Fruit fly (Drosophila melanogaster) whole organism, embryonic: ENCODE results near the gene dlg1.

Experiments
- ATbp ChIP-seq: fragments of 200-800 bp; sonication (Bioruptor generic); optimal IDR thresholded peaks from 2 replicates; lab custom pipeline; 2017; ENCODE audit warnings: missing biosample characterization, mild to moderate bottlenecking, missing genetic modification characterization, missing genetic modification reagents
- Atf-2 ChIP-seq: fragments of 200-800 bp; sonication (Bioruptor generic); optimal IDR thresholded peaks from 2 replicates; lab custom pipeline; 2016; ENCODE audit warnings: missing biosample characterization, missing genetic modification characterization
- Blimp-1 ChIP-seq: fragments of 200-800 bp; sonication (Bioruptor generic); optimal IDR thresholded peaks from 3 replicates; lab custom pipeline; 2018; ENCODE audit warnings: missing biosample characterization, missing genetic modification characterization, mild to moderate bottlenecking, moderate library complexity, missing genetic modification reagents
- CG10147 ChIP-seq: fragments of 200-800 bp; sonication (Bioruptor generic); optimal IDR thresholded peaks from 2 replicates; lab custom pipeline; 2019; ENCODE audit warnings: missing biosample characterization, mild to moderate bottlenecking, missing genetic modification characterization, moderate library complexity
- CG11398 ChIP-seq: fragments of 200-800 bp; sonication (Bioruptor generic); optimal IDR thresholded peaks from 2 replicates; lab custom pipeline; 2016; ENCODE audit warnings: missing biosample characterization, missing genetic modification characterization
- CG12942 ChIP-seq: fragments of 200-800 bp; sonication (Bioruptor generic); optimal IDR thresholded peaks from 3 replicates; lab custom pipeline; 2016; ENCODE audit warnings: missing biosample characterization, missing genetic modification characterization
- CG13287 ChIP-seq: fragments of 200-800 bp; sonication (Bioruptor generic); IDR thresholded peaks from 2 replicates; pipeline ENCODE4 v1.3.6; 2022; ENCODE audit warnings: missing biosample characterization, missing genetic modification characterization; ENCODE audit not compliant: partially characterized antibody
- CG15011 ChIP-seq: fragments of 200-800 bp; sonication (Bioruptor generic); optimal IDR thresholded peaks from 3 replicates; lab custom pipeline; 2018; ENCODE audit warnings: missing biosample characterization, mild to moderate bottlenecking, missing genetic modification characterization
- CG15479 ChIP-seq: fragments of 200-800 bp; sonication (Bioruptor generic); optimal IDR thresholded peaks from 3 replicates; lab custom pipeline; 2019; ENCODE audit warnings: missing biosample characterization, mild to moderate bottlenecking, missing genetic modification characterization, moderate library complexity
- CG17361 ChIP-seq: fragments of 200-800 bp; sonication (Bioruptor generic); IDR thresholded peaks from 3 replicates; pipeline ENCODE4 v1.3.6; 2022; ENCODE audit warnings: missing biosample characterization, missing genetic modification characterization
- CG17612 ChIP-seq: fragments of 200-800 bp; sonication (Bioruptor generic); IDR thresholded peaks from 2 replicates; pipeline ENCODE4 v1.3.6; 2022; ENCODE audit warnings: missing biosample characterization, missing genetic modification characterization
- CG18011 ChIP-seq: fragments of 200-800 bp; sonication (Bioruptor generic); optimal IDR thresholded peaks from 2 replicates; lab custom pipeline; 2017; ENCODE audit warnings: missing biosample characterization, missing genetic modification characterization, mild to moderate bottlenecking, moderate library complexity, missing genotype
- CG2199 ChIP-seq: fragments of 200-800 bp; sonication (Bioruptor generic); IDR thresholded peaks from 3 replicates; pipeline ENCODE4 v1.3.6; 2022; ENCODE audit warnings: missing biosample characterization, missing genetic modification characterization
- CG2889 ChIP-seq: fragments of 200-800 bp; sonication (Bioruptor generic); IDR thresholded peaks from 3 replicates; pipeline ENCODE4 v1.3.6; 2022; ENCODE audit warnings: missing biosample characterization, missing genetic modification characterization
- CG6689 ChIP-seq: fragments of 200-800 bp; sonication (Bioruptor generic); IDR thresholded peaks from 2 replicates; pipeline ENCODE4 v1.3.6; 2022; ENCODE audit warnings: missing biosample characterization, missing genetic modification characterization
- CG7357 ChIP-seq: fragments of 200-800 bp; sonication (Bioruptor generic); IDR thresholded peaks from 3 replicates; pipeline ENCODE4 v1.3.6; 2022; ENCODE audit warnings: missing biosample characterization, missing genetic modification characterization
- CG7556 ChIP-seq: fragments of 200-800 bp; sonication (Bioruptor generic); optimal IDR thresholded peaks from 2 replicates; lab custom pipeline; 2017; ENCODE audit warnings: missing biosample characterization, mild to moderate bottlenecking, missing genetic modification characterization
- CHES-1-like ChIP-seq: fragments of 200-800 bp; sonication (Bioruptor generic); optimal IDR thresholded peaks from 2 replicates; lab custom pipeline; 2016; ENCODE audit warnings: missing biosample characterization, missing genetic modification characterization
- D19B ChIP-seq: fragments of 200-800 bp; sonication (Bioruptor generic); optimal IDR thresholded peaks from 2 replicates; lab custom pipeline; 2017; ENCODE audit warnings: missing biosample characterization, mild to moderate bottlenecking, missing genetic modification characterization
- Eip74EF ChIP-seq, 2 experiments: fragments of 200-800 bp in 1 of 2; fragments of >200 bp in 1 of 2; sonication (Bioruptor generic) in 1 of 2; optimal IDR thresholded peaks; 2 replicates each; lab custom pipeline; 2017 to 2019; ENCODE audit warnings: missing biosample characterization in 2 of 2, missing genetic modification characterization in 2 of 2, mild to moderate bottlenecking in 1 of 2, moderate library complexity in 1 of 2
- Ets97D ChIP-seq: fragments of 200-800 bp; sonication (Bioruptor generic); optimal IDR thresholded peaks from 3 replicates; lab custom pipeline; 2016; ENCODE audit warnings: missing biosample characterization, missing genetic modification characterization
- Fer2 ChIP-seq: fragments of 200-800 bp; sonication (Bioruptor generic); optimal IDR thresholded peaks from 2 replicates; lab custom pipeline; 2018; ENCODE audit warnings: missing biosample characterization, mild to moderate bottlenecking, missing genetic modification characterization, moderate library complexity
- Hr51 ChIP-seq, 2 experiments: fragments of 200-800 bp; sonication (Bioruptor generic); optimal IDR thresholded peaks; 2 replicates in 1 of 2; 3 replicates in 1 of 2; lab custom pipeline; 2016 to 2018; ENCODE audit warnings: missing biosample characterization in 2 of 2, missing genetic modification characterization in 2 of 2, mild to moderate bottlenecking in 1 of 2, moderate library complexity in 1 of 2
- Kr ChIP-seq: fragments of 200-800 bp; sonication (Bioruptor generic); optimal IDR thresholded peaks from 2 replicates; lab custom pipeline; 2017; ENCODE audit warnings: missing biosample characterization, mild to moderate bottlenecking, missing genetic modification characterization
- NC2α ChIP-seq: fragments of 200-800 bp; sonication (Bioruptor generic); optimal IDR thresholded peaks from 2 replicates; lab custom pipeline; 2016; ENCODE audit warnings: missing biosample characterization, missing genetic modification characterization
- NFAT ChIP-seq: fragments of 200-800 bp; sonication (Bioruptor generic); IDR thresholded peaks from 2 replicates; pipeline ENCODE4 v1.3.6; 2022; ENCODE audit warnings: missing biosample characterization, missing genetic modification characterization
- Neu2 ChIP-seq: fragments of 200-800 bp; sonication (Bioruptor generic); optimal IDR thresholded peaks from 3 replicates; lab custom pipeline; 2016; ENCODE audit warnings: missing biosample characterization, missing genetic modification characterization, borderline replicate concordance
- Nf-YB ChIP-seq: fragments of 200-800 bp; sonication (Bioruptor generic); optimal IDR thresholded peaks from 3 replicates; lab custom pipeline; 2019; ENCODE audit warnings: missing biosample characterization, mild to moderate bottlenecking, missing genetic modification characterization, moderate library complexity
- Nf-YC ChIP-seq: fragments of 200-800 bp; optimal IDR thresholded peaks from 3 replicates; lab custom pipeline; 2019; ENCODE audit warnings: missing biosample characterization, mild to moderate bottlenecking, missing genetic modification characterization, moderate library complexity
- Sry-δ ChIP-seq: fragments of 200-800 bp; sonication (Bioruptor generic); optimal IDR thresholded peaks from 2 replicates; lab custom pipeline; 2016; ENCODE audit warnings: missing biosample characterization, missing genetic modification characterization
- Stat92E ChIP-seq, 3 experiments: fragments of >200 bp in 2 of 3; fragments of 200-800 bp in 1 of 3; sonication (Bioruptor generic) in 1 of 3; optimal IDR thresholded peaks; 2 replicates each; lab custom pipeline; 2017 to 2019; ENCODE audit warnings: missing biosample characterization in 3 of 3, missing genetic modification characterization in 3 of 3, mild to moderate bottlenecking in 1 of 3, moderate library complexity in 1 of 3
- ato ChIP-seq: fragments of 200-800 bp; sonication (Bioruptor generic); IDR thresholded peaks from 2 replicates; pipeline ENCODE4 v1.3.6; 2022; ENCODE audit warnings: missing biosample characterization, missing genetic modification characterization; ENCODE audit not compliant: partially characterized antibody
- az2 ChIP-seq: fragments of 200-800 bp; sonication (Bioruptor generic); optimal IDR thresholded peaks from 3 replicates; lab custom pipeline; 2016; ENCODE audit warnings: missing biosample characterization, missing genetic modification characterization
- br ChIP-seq: fragments of >200 bp; optimal IDR thresholded peaks from 2 replicates; lab custom pipeline; 2017
- cg ChIP-seq: fragments of 200-800 bp; sonication (Bioruptor generic); optimal IDR thresholded peaks from 3 replicates; lab custom pipeline; 2019; ENCODE audit warnings: missing biosample characterization, mild to moderate bottlenecking, missing genetic modification characterization, moderate library complexity
- esg ChIP-seq: fragments of 200-800 bp; sonication (Bioruptor generic); conservative IDR thresholded peaks from 2 replicates; pipeline ENCODE4 v1.3.6; 2022; ENCODE audit warnings: missing biosample characterization, missing genetic modification characterization
- gcm ChIP-seq: fragments of 200-800 bp; sonication (Bioruptor generic); optimal IDR thresholded peaks from 2 replicates; lab custom pipeline; 2019; ENCODE audit warnings: missing biosample characterization, mild to moderate bottlenecking, missing genetic modification characterization, moderate library complexity
- gsb ChIP-seq: fragments of 200-800 bp; sonication (Bioruptor generic); IDR thresholded peaks from 2 replicates; pipeline ENCODE4 v1.3.6; 2022; ENCODE audit warnings: missing biosample characterization, missing genetic modification characterization
- hb ChIP-seq: fragments of 200-800 bp; sonication (Bioruptor generic); IDR thresholded peaks from 3 replicates; pipeline ENCODE4 v1.3.6; 2022; ENCODE audit warnings: missing biosample characterization, missing genetic modification characterization; ENCODE audit not compliant: partially characterized antibody
- sna ChIP-seq: fragments of 200-800 bp; sonication (Bioruptor generic); IDR thresholded peaks from 2 replicates; pipeline ENCODE4 v1.3.6; 2022; ENCODE audit warnings: missing biosample characterization, missing genetic modification characterization; ENCODE audit not compliant: partially characterized antibody
- tgo ChIP-seq: fragments of 200-800 bp; sonication (Bioruptor generic); IDR thresholded peaks from 3 replicates; pipeline ENCODE4 v1.3.6; 2022; ENCODE audit warnings: missing biosample characterization, missing genetic modification characterization
- tin ChIP-seq: fragments of 200-800 bp; sonication (Bioruptor generic); optimal IDR thresholded peaks from 3 replicates; lab custom pipeline; 2016; ENCODE audit warnings: missing biosample characterization, missing genetic modification characterization
- tx ChIP-seq: fragments of 200-800 bp; sonication (Bioruptor generic); optimal IDR thresholded peaks from 2 replicates; lab custom pipeline; 2016; ENCODE audit warnings: missing biosample characterization, missing genetic modification characterization
- unpg ChIP-seq: fragments of 200-800 bp; sonication (Bioruptor generic); optimal IDR thresholded peaks from 3 replicates; lab custom pipeline; 2018; ENCODE audit warnings: missing biosample characterization, mild to moderate bottlenecking, missing genetic modification characterization, moderate library complexity
- wek ChIP-seq: fragments of 200-800 bp; sonication (Bioruptor generic); optimal IDR thresholded peaks from 3 replicates; lab custom pipeline; 2018; ENCODE audit warnings: missing biosample characterization, mild to moderate bottlenecking, missing genetic modification characterization, moderate library complexity
- zen ChIP-seq: fragments of 200-800 bp; sonication (Bioruptor generic); optimal IDR thresholded peaks from 3 replicates; lab custom pipeline; 2018; ENCODE audit warnings: missing biosample characterization, mild to moderate bottlenecking, missing genetic modification characterization, moderate library complexity
- zf30C ChIP-seq: fragments of 200-800 bp; sonication (Bioruptor generic); optimal IDR thresholded peaks from 3 replicates; lab custom pipeline; 2018; ENCODE audit warnings: missing biosample characterization, mild to moderate bottlenecking, missing genetic modification characterization

The dlg1 gene

DNA sequence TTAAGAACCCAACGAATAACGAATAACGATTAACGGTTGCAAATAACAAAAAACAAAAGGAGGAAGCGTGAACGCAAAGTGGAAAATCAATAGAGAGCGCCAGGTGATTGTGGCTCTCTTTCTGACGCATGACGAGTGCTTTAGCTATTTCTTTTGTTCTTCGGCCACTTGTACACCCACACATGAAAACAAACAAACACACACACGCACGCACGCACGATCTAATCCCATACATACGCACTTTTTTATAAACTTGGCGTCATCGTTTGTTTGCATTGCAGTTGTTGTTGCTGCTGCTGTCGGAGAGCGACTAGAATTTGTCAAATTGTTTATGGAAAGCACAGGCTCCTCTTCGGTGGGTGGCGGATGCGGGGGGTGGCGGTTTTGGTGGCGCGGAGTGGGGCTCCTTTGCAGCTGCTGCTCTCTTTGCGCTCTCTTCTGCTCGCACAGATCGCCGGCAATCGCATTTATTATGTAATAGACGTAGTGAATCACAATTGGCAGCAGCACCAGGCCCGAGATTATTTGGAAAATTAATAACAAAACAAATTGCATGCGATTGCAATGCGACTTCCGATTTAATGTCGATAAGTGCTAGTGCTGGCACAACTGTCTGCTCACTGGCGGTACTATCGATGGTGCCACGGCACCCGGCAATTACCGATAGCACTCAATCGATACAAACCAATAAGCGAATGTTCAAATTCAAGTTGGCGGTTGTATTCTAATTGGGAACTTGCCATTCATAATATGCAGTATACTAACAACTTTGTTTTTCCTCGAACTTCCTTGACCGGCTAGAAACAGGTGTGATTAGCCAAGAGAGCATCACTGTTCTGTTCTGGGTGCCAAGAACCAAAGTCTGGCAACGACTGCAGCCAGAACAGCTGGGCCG, 30.2 kb upstream of the dlg1 start (continued):
- TF ChIP-seq Ets97D (GFP tag; lab: Kevin White, UChicago) (peak; percentile 74), CG15011 (GFP tag; lab: Kevin White, UChicago) (no peak), esg (GFP tag; lab: Robert Waterston, UW) (peak; percentile 27; the same call in 1 of the 2 replicates), CG15479 (no peak), tx (GFP tag; lab: Kevin White, UChicago) (peak; percentile 48), Nf-YC (tag; lab: Kevin White, UChicago) (peak; percentile 8), Fer2 (tag; lab: Kevin White, UChicago) (no peak), br (no peak), Neu2 (GFP tag; lab: Kevin White, UChicago) (no peak), Nf-YB (GFP tag; lab: Kevin White, UChicago) (no peak), ato (GFP tag; lab: Robert Waterston, UW) (peak; percentile 61), Atf-2 (GFP tag; lab: Kevin White, UChicago) (peak; percentile 55), CG11398 (GFP tag; lab: Kevin White, UChicago) (no peak), cg (GFP tag; lab: Kevin White, UChicago) (peak; percentile 93), CG7357 (GFP tag; lab: Robert Waterston, UW) (no peak), CG2889 (GFP tag; lab: Robert Waterston, UW) (0 out of 3 replicates have a peak, but pooled peaks have one; percentile 27), CG17361 (peak; percentile 35; the same call in 1 of the 3 replicates), gsb (GFP tag; lab: Robert Waterston, UW) (no peak), CG10147 (GFP tag; lab: Kevin White, UChicago) (peak; percentile 41), wek (no peak), zen (tag; lab: Kevin White, UChicago) (peak; percentile 41), CG18011 (GFP tag; lab: Kevin White, UChicago) (no peak), CG6689 (GFP tag; lab: Robert Waterston, UW) (no peak), Sry-δ (GFP tag; lab: Kevin White, UChicago) (peak; percentile 97), hb (peak; percentile 81), az2 (GFP tag; lab: Kevin White, UChicago) (peak; percentile 13), NC2α (GFP tag; lab: Kevin White, UChicago) (no peak), CHES-1-like (GFP tag; lab: Kevin White, UChicago) (peak; percentile 72), zf30C (GFP tag; lab: Kevin White, UChicago) (no peak), unpg (GFP tag; lab: Kevin White, UChicago) (peak; percentile 9), sna (GFP tag; lab: Robert Waterston, UW) (peak; percentile 83), tgo (GFP tag; lab: Robert Waterston, UW) (no peak), CG2199 (GFP tag; lab: Robert Waterston, UW) (no peak), Blimp-1 (GFP tag; lab: Kevin White, UChicago) (peak; percentile 17), CG7556 (no peak), Hr51 (GFP tag; optimal IDR thresholded peaks at IDR 0.05; lab: Kevin White, UChicago) (peak in 1 of 2 experiments; percentile 44), Kr (GFP tag; lab: Kevin White, UChicago) (no peak), ATbp (no peak), CG17612 (no peak), Eip74EF (GFP tag; optimal IDR thresholded peaks at IDR 0.05; lab: Kevin White, UChicago) (no peak), tin (GFP tag; lab: Kevin White, UChicago) (peak; percentile 47), NFAT (GFP tag; lab: Robert Waterston, UW) (peak; percentile 55; the same call in 1 of the 2 replicates), Stat92E (GFP tag; optimal IDR thresholded peaks at IDR 0.05; lab: Kevin White, UChicago) (peak in 1 of 3 experiments; percentile 12), D19B (no peak), CG13287 (GFP tag; lab: Robert Waterston, UW) (peak; percentile 88), gcm (GFP tag; lab: Kevin White, UChicago) (no peak), CG12942 (GFP tag; lab: Kevin White, UChicago) (peak; percentile 44)
